Worm (Caenorhabditis elegans) whole organism, L4 larva: ENCODE measurements around the gene clc-19.

ENCODE experiments used
- ZK546.5 ChIP-seq, 2 experiments: sonication (generic microtip); optimal IDR thresholded peaks; 2 replicates each; lab custom pipeline; 2017; ENCODE audit warnings: missing biosample characterization in 2 of 2, missing genetic modification characterization in 2 of 2
- php-3 ChIP-seq: fragments of 200-800 bp; sonication (Bioruptor generic); IDR thresholded peaks from 2 replicates; pipeline ENCODE4 v1.3.6; 2022; ENCODE audit warnings: missing genetic modification reagents, missing genetic modification characterization, missing compliant biosample characterization

- TF ChIP-seq ZK546.5 (tag; optimal IDR thresholded peaks at IDR 0.05; lab: Kevin White, UChicago) (no peak), php-3 (GFP tag; lab: Robert Waterston, UW) (no peak)
Observed at ce11 chrIII:872373-872772, 993 bp downstream of the clc-19 start, which contains the start of the genes T24C4.3 and clc-20.
